Worm (Caenorhabditis elegans): Measurements from ENCODE around the gene ugt-23.

The ugt-23 gene

DNA sequence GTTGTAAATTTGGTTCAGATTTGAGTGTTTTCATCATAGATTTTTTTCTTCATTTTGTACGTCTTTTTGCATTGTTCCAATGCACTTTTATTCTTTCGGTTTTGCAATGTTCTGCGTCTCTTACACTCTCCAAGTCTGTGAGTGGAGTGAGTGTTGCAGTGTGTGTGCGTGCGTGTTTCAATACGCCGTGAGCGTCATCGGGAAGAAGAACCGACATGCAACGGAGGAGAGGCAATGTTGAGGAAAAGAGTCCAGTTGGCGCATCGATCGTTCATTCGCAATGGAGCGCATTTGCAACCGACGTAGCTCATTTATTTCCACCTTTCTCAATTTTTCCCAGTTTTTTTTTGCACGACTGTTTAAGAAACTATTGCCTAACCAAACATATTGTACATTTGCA, 33.6 kb upstream of the ugt-23 start, which contains the start of gene ZC506.1 (continued):
- TF ChIP-seq madf-9 (GFP tag; conservative IDR thresholded peaks at IDR 0.05): peak; percentile 55
- peak; percentile 74; the same call in 1 of the 2 replicates for TF ChIP-seq mxl-2 (GFP tag; conservative IDR thresholded peaks at IDR 0.05)
- no peak for TF ChIP-seq snpc-1.2 (GFP tag; IDR thresholded peaks at IDR 0.05)
- TF ChIP-seq egl-27 (tag; optimal IDR thresholded peaks at IDR 0.05): no peak
- peak; percentile 65; the same call in 1 of the 2 replicates for TF ChIP-seq lin-1 (GFP tag; IDR thresholded peaks at IDR 0.05)
- TF ChIP-seq Y75B8A.6 (GFP tag; IDR thresholded peaks at IDR 0.05): peak; percentile 64; the same call in 1 of the 2 replicates
- no peak for TF ChIP-seq tag-97 (GFP tag; IDR thresholded peaks at IDR 0.05)
- peak; percentile 66 for TF ChIP-seq vab-7 (GFP tag; IDR thresholded peaks at IDR 0.05)
- no peak for TF ChIP-seq zag-1 (tag; optimal IDR thresholded peaks at IDR 0.05)
- 0 out of 2 replicates have a peak, but pooled peaks have one; percentile 42 for TF ChIP-seq dmd-8 (GFP tag; IDR thresholded peaks at IDR 0.05)
- TF ChIP-seq nhr-11 (tag; optimal IDR thresholded peaks at IDR 0.05): peak; percentile 95
- TF ChIP-seq nhr-237 (tag; optimal IDR thresholded peaks at IDR 0.05): no peak
- peak; percentile 98 for TF ChIP-seq mep-1 (tag; optimal IDR thresholded peaks at IDR 0.05)
- 0 out of 2 replicates have a peak, but pooled peaks have one; percentile 11 for TF ChIP-seq lin-29 (GFP tag; IDR thresholded peaks at IDR 0.05)
- TF ChIP-seq nhr-42 (GFP tag; IDR thresholded peaks at IDR 0.05): peak; percentile 89
- no peak for TF ChIP-seq sdz-12 (GFP tag; optimal IDR thresholded peaks at IDR 0.05)
- TF ChIP-seq nhr-10 (tag; optimal IDR thresholded peaks at IDR 0.05): peak; percentile 86
- peak; percentile 87 for TF ChIP-seq hlh-30 (tag; optimal IDR thresholded peaks at IDR 0.05; ENCODE audit: insufficient read depth)
- TF ChIP-seq mdl-1 (tag; optimal IDR thresholded peaks at IDR 0.05): peak; percentile 75 to 92
- peak; percentile 79 to 92 for TF ChIP-seq lsy-2 (tag; optimal IDR thresholded peaks at IDR 0.05)
- TF ChIP-seq nhr-111 (GFP tag; optimal IDR thresholded peaks at IDR 0.05): no peak
- TF ChIP-seq fkh-10 (GFP tag; optimal IDR thresholded peaks at IDR 0.05): peak; percentile 54
- TF ChIP-seq T20F7.1 (GFP tag; optimal IDR thresholded peaks at IDR 0.05): peak; percentile 84
- peak; percentile 64 for TF ChIP-seq php-3 (GFP tag; IDR thresholded peaks at IDR 0.05)
- no peak for TF ChIP-seq ceh-62 (tag; optimal IDR thresholded peaks at IDR 0.05)

DNA sequence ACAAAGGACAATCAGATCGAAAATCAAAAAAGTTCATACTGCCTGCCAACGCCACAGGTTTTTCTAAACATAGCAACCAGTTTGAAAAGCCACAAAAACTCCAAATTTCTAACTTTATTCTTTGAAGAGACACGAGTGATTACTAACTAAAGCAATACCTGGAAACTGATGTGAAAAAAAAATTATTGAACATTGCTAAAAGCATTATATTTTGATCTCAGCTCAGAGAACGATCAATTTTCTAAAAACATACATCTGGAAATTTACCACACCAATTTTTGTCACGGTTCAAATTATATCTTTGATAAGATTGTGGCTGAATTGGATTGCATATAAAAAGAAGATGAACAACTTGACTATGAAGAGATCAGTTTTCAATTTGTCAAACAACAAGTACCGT, 32.5 kb upstream of the ugt-23 start:
- no peak for TF ChIP-seq spr-3 (GFP tag; optimal IDR thresholded peaks at IDR 0.05)
- TF ChIP-seq php-3 (GFP tag; IDR thresholded peaks at IDR 0.05): no peak
- 0 out of 2 replicates have a peak, but pooled peaks have one; percentile 13 for TF ChIP-seq dmd-6 (GFP tag; IDR thresholded peaks at IDR 0.05)
- TF ChIP-seq Y105C5A.15 (GFP tag; IDR thresholded peaks at IDR 0.05): no peak
- TF ChIP-seq lin-1 (GFP tag; IDR thresholded peaks at IDR 0.05): no peak
- no peak for TF ChIP-seq mdl-1 (tag; optimal IDR thresholded peaks at IDR 0.05)

- TF ChIP-seq hif-1 (tag; optimal IDR thresholded peaks at IDR 0.05) (peak in 1 of 2 experiments; percentile 16), dmd-6 (GFP tag; IDR thresholded peaks at IDR 0.05) (0 out of 2 replicates have a peak, but pooled peaks have one; percentile 27), aha-1 (tag) (peak; percentile 82)
Measured at ce11 chrX:9956537-9956936, 31.6 kb upstream of the ugt-23 start.

- TF ChIP-seq madf-5 (GFP tag; IDR thresholded peaks at IDR 0.05): no peak
- TF ChIP-seq aha-1 (tag): no peak
- TF ChIP-seq nhr-41 (GFP tag; IDR thresholded peaks at IDR 0.05): no peak
Measured at ce11 chrX:9956052-9956451, 31.1 kb upstream of the ugt-23 start.

DNA sequence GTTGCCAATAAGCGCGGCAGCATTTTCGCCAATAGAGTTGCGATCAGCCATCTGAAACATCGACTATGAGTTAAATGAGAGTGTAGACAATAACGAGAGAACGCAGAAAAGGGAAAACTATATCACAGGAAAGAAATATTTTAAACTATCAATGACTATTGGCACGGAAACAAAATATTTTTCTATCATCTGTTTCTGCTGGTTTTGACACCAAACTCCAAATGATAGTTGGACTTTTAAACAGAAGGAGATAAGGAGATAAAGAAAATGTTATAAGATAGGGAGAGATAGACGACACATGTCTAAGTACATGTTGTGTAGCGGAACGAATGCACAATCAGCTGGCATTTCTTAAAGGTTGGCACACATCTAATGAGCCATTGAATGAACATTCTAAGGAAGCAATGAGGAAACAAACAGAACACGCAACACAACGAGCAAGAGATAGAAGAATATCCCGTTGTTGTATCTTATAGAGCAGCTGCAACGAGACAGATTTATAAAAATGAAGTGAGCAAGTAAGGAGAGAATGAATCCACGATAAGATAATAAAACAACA, 29.6 kb upstream of the ugt-23 start, which contains the start of gene cysl-1:
cysl-1 (minus strand) TSS at position 51 of the 559 bp plus-strand sequence.
- TF ChIP-seq nhr-11 (tag; optimal IDR thresholded peaks at IDR 0.05) (peak; percentile 24), skn-1 (tag; optimal IDR thresholded peaks at IDR 0.05) (no peak), lim-7 (GFP tag; IDR thresholded peaks at IDR 0.05) (no peak), dve-1 (tag; optimal IDR thresholded peaks at IDR 0.05; ENCODE audit: insufficient read depth) (no peak), fos-1 (tag; optimal IDR thresholded peaks at IDR 0.05) (no peak), duxl-1 (tag; optimal IDR thresholded peaks at IDR 0.05; ENCODE audit: poor library complexity) (no peak), egl-43 (GFP tag; IDR thresholded peaks at IDR 0.05) (no peak), daf-16 (GFP tag; optimal IDR thresholded peaks at IDR 0.05) (peak in 1 of 2 experiments; percentile 80), daf-16 (tag; optimal IDR thresholded peaks at IDR 0.05) (no peak), arid-1 (GFP tag; conservative IDR thresholded peaks at IDR 0.05) (no peak), vab-7 (GFP tag; IDR thresholded peaks at IDR 0.05) (no peak), lin-1 (GFP tag; IDR thresholded peaks at IDR 0.05) (no peak), madf-9 (GFP tag; conservative IDR thresholded peaks at IDR 0.05) (no peak), nhr-28 (tag; optimal IDR thresholded peaks at IDR 0.05) (peak; percentile 28), nhr-42 (GFP tag; IDR thresholded peaks at IDR 0.05) (no peak), mdt-29 (GFP tag; IDR thresholded peaks at IDR 0.05) (no peak), hlh-11 (tag; optimal IDR thresholded peaks at IDR 0.05) (peak; percentile 23)
